Worm (Caenorhabditis elegans): ENCODE data around the gene ceh-37.

ce11 chrX:14173850-14174249, 34.0 kb downstream of the ceh-37 start, which contains the start of gene idhb-1:
- TF ChIP-seq tab-1 (GFP tag; IDR thresholded peaks at IDR 0.05) (no peak), flt-1 (GFP tag; IDR thresholded peaks at IDR 0.05) (peak; percentile 58; the same call in 1 of the 2 replicates), T22C8.4 (GFP tag; IDR thresholded peaks at IDR 0.05) (peak; percentile 84), med-1 (GFP tag; optimal IDR thresholded peaks at IDR 0.05; ENCODE audit: insufficient read depth) (no peak), ztf-23 (GFP tag; IDR thresholded peaks at IDR 0.05) (0 out of 2 replicates have a peak, but pooled peaks have one; percentile 36), ztf-29 (GFP tag; IDR thresholded peaks at IDR 0.05) (no peak), ref-1 (GFP tag; conservative IDR thresholded peaks at IDR 0.05) (no peak), klf-2 (GFP tag; conservative IDR thresholded peaks at IDR 0.05) (no peak), cog-1 (tag; optimal IDR thresholded peaks at IDR 0.05) (peak; percentile 28)
